Fruit fly (Drosophila melanogaster) whole organism, embryonic: ENCODE data around the gene Snm1.

Experiments
- Abd-B ChIP-seq: fragments of 200-800 bp; sonication (Bioruptor generic); optimal IDR thresholded peaks from 2 replicates; lab custom pipeline; 2018; ENCODE audit warnings: missing biosample characterization, mild to moderate bottlenecking, missing genetic modification characterization, moderate library complexity
- CG10274 ChIP-seq: fragments of 200-800 bp; sonication (Bioruptor generic); optimal IDR thresholded peaks from 3 replicates; lab custom pipeline; 2017; ENCODE audit warnings: missing biosample characterization, mild to moderate bottlenecking, missing genetic modification characterization
- CG11398 ChIP-seq: fragments of 200-800 bp; sonication (Bioruptor generic); optimal IDR thresholded peaks from 2 replicates; lab custom pipeline; 2016; ENCODE audit warnings: missing biosample characterization, missing genetic modification characterization
- CG11723 ChIP-seq: fragments of 200-800 bp; sonication (Bioruptor generic); optimal IDR thresholded peaks from 2 replicates; lab custom pipeline; 2017; ENCODE audit warnings: missing biosample characterization, mild to moderate bottlenecking, missing genetic modification characterization
- CG13123 ChIP-seq: fragments of 200-800 bp; sonication (Bioruptor generic); optimal IDR thresholded peaks from 2 replicates; lab custom pipeline; 2016; ENCODE audit warnings: missing biosample characterization, missing genetic modification characterization
- CG17385 ChIP-seq: fragments of 200-800 bp; sonication (Bioruptor generic); optimal IDR thresholded peaks from 3 replicates; lab custom pipeline; 2018; ENCODE audit warnings: missing biosample characterization, mild to moderate bottlenecking, missing genetic modification characterization
- CG1792 ChIP-seq: fragments of 200-800 bp; sonication (Bioruptor generic); optimal IDR thresholded peaks from 2 replicates; lab custom pipeline; 2016; ENCODE audit warnings: missing biosample characterization, missing genetic modification characterization
- CG2116 ChIP-seq: fragments of 200-800 bp; sonication (Bioruptor generic); optimal IDR thresholded peaks from 3 replicates; lab custom pipeline; 2018; ENCODE audit warnings: missing biosample characterization, mild to moderate bottlenecking, missing genetic modification characterization
- CG2120 ChIP-seq: fragments of 200-800 bp; sonication (Bioruptor generic); optimal IDR thresholded peaks from 3 replicates; lab custom pipeline; 2016; ENCODE audit warnings: missing biosample characterization, missing genetic modification characterization
- CG2678 ChIP-seq: fragments of 200-800 bp; sonication (Bioruptor generic); optimal IDR thresholded peaks from 3 replicates; lab custom pipeline; 2019; ENCODE audit warnings: missing biosample characterization, mild to moderate bottlenecking, missing genetic modification characterization, moderate library complexity
- CG31224 ChIP-seq: fragments of 200-800 bp; sonication (Bioruptor generic); IDR thresholded peaks from 2 replicates; pipeline ENCODE4 v1.3.6; 2022; ENCODE audit warnings: missing biosample characterization, missing genetic modification characterization
- CG31388 ChIP-seq: fragments of 200-800 bp; sonication (Bioruptor generic); optimal IDR thresholded peaks from 2 replicates; lab custom pipeline; 2016; ENCODE audit warnings: missing biosample characterization, missing genetic modification characterization
- CG34376 ChIP-seq: fragments of 200-800 bp; sonication (Bioruptor generic); optimal IDR thresholded peaks from 2 replicates; lab custom pipeline; 2018; ENCODE audit warnings: missing biosample characterization, mild to moderate bottlenecking, missing genetic modification characterization
- CG3995 ChIP-seq: fragments of 200-800 bp; sonication (Bioruptor generic); optimal IDR thresholded peaks from 3 replicates; lab custom pipeline; 2016; ENCODE audit warnings: missing biosample characterization, missing genetic modification characterization
- CG4820 ChIP-seq: fragments of 200-800 bp; sonication (Bioruptor generic); optimal IDR thresholded peaks from 3 replicates; lab custom pipeline; 2016; ENCODE audit warnings: missing biosample characterization, missing genetic modification characterization
- CG6272 ChIP-seq: fragments of 200-800 bp; sonication (Bioruptor generic); IDR thresholded peaks from 2 replicates; pipeline ENCODE4 v1.3.6; 2022; ENCODE audit warnings: missing biosample characterization, missing genetic modification characterization
- CG6791 ChIP-seq: fragments of 200-800 bp; sonication (Bioruptor generic); IDR thresholded peaks from 3 replicates; pipeline ENCODE4 v1.3.6; 2022; ENCODE audit warnings: missing biosample characterization, missing genetic modification characterization; ENCODE audit not compliant: partially characterized antibody
- CG7372 ChIP-seq: fragments of 200-800 bp; sonication (Bioruptor generic); IDR thresholded peaks from 2 replicates; pipeline ENCODE4 v1.3.6; 2022; ENCODE audit warnings: missing biosample characterization, missing genetic modification characterization
- CG7839 ChIP-seq: fragments of 200-800 bp; sonication (Bioruptor generic); optimal IDR thresholded peaks from 3 replicates; lab custom pipeline; 2018; ENCODE audit warnings: missing biosample characterization, mild to moderate bottlenecking, missing genetic modification characterization, moderate library complexity
- CG7963 ChIP-seq: fragments of 200-800 bp; sonication (Bioruptor generic); IDR thresholded peaks from 3 replicates; pipeline ENCODE4 v1.3.6; 2022; ENCODE audit warnings: missing biosample characterization, missing genetic modification characterization; ENCODE audit not compliant: partially characterized antibody
- CG8359 ChIP-seq: fragments of 200-800 bp; sonication (Bioruptor generic); optimal IDR thresholded peaks from 2 replicates; lab custom pipeline; 2017; ENCODE audit warnings: missing biosample characterization, mild to moderate bottlenecking, missing genetic modification characterization, borderline replicate concordance
- CG9437 ChIP-seq: fragments of 200-800 bp; sonication (Bioruptor generic); optimal IDR thresholded peaks from 2 replicates; lab custom pipeline; 2018; ENCODE audit warnings: missing biosample characterization, mild to moderate bottlenecking, missing genetic modification characterization
- Eip74EF ChIP-seq, 2 experiments: fragments of 200-800 bp in 1 of 2; fragments of >200 bp in 1 of 2; sonication (Bioruptor generic) in 1 of 2; optimal IDR thresholded peaks; 2 replicates each; lab custom pipeline; 2017 to 2019; ENCODE audit warnings: missing biosample characterization in 2 of 2, missing genetic modification characterization in 2 of 2, mild to moderate bottlenecking in 1 of 2, moderate library complexity in 1 of 2
- HmgD ChIP-seq: fragments of 200-800 bp; sonication (Bioruptor generic); optimal IDR thresholded peaks from 3 replicates; lab custom pipeline; 2016; ENCODE audit warnings: missing biosample characterization, missing genetic modification characterization
- Mad ChIP-seq: fragments of 200-800 bp; sonication (Bioruptor generic); optimal IDR thresholded peaks from 2 replicates; lab custom pipeline; 2016; ENCODE audit warnings: missing biosample characterization, missing genetic modification characterization
- Sox102F ChIP-seq: fragments of 200-800 bp; sonication (Bioruptor generic); optimal IDR thresholded peaks from 2 replicates; lab custom pipeline; 2018; ENCODE audit warnings: missing biosample characterization, mild to moderate bottlenecking, missing genetic modification characterization, moderate library complexity
- Tbp ChIP-seq: fragments of >200 bp; optimal IDR thresholded peaks from 2 replicates; lab custom pipeline; 2018; ENCODE audit warnings: missing biosample characterization, missing genetic modification characterization
- Usf ChIP-seq: fragments of 200-800 bp; sonication (Bioruptor generic); optimal IDR thresholded peaks from 2 replicates; lab custom pipeline; 2017; ENCODE audit warnings: missing genotype, missing biosample characterization, missing genetic modification characterization
- ab ChIP-seq: fragments of 200-800 bp; sonication (Bioruptor generic); optimal IDR thresholded peaks from 2 replicates; lab custom pipeline; 2016; ENCODE audit warnings: missing biosample characterization, missing genetic modification characterization
- ase ChIP-seq: fragments of 200-800 bp; sonication (Bioruptor generic); IDR thresholded peaks from 3 replicates; pipeline ENCODE4 v1.3.6; 2022; ENCODE audit warnings: missing biosample characterization, missing genetic modification characterization
- cad ChIP-seq: fragments of >200 bp; optimal IDR thresholded peaks from 2 replicates; lab custom pipeline; 2017; ENCODE audit warnings: missing biosample characterization, missing genetic modification characterization
- cas ChIP-seq: fragments of 200-800 bp; sonication (Bioruptor generic); IDR thresholded peaks from 2 replicates; pipeline ENCODE4 v1.3.6; 2022; ENCODE audit warnings: missing biosample characterization, missing genetic modification characterization
- cato ChIP-seq: fragments of 200-800 bp; sonication (Bioruptor generic); optimal IDR thresholded peaks from 2 replicates; lab custom pipeline; 2016; ENCODE audit warnings: missing biosample characterization, missing genetic modification characterization, borderline replicate concordance
- danr ChIP-seq: fragments of 200-800 bp; sonication (Bioruptor generic); IDR thresholded peaks from 2 replicates; pipeline ENCODE4 v1.3.6; 2022; ENCODE audit warnings: missing biosample characterization, missing genetic modification characterization
- eve ChIP-seq, 2 experiments: fragments of >200 bp; optimal IDR thresholded peaks; 2 replicates each; lab custom pipeline; 2017; ENCODE audit warnings: missing biosample characterization in 2 of 2, missing genetic modification characterization in 2 of 2
- gcm ChIP-seq: fragments of 200-800 bp; sonication (Bioruptor generic); optimal IDR thresholded peaks from 2 replicates; lab custom pipeline; 2019; ENCODE audit warnings: missing biosample characterization, mild to moderate bottlenecking, missing genetic modification characterization, moderate library complexity
- gsb-n ChIP-seq: fragments of 200-800 bp; sonication (Bioruptor generic); optimal IDR thresholded peaks from 3 replicates; lab custom pipeline; 2018; ENCODE audit warnings: missing biosample characterization, mild to moderate bottlenecking, missing genetic modification characterization
- ind ChIP-seq: fragments of 200-800 bp; sonication (Bioruptor generic); optimal IDR thresholded peaks from 3 replicates; lab custom pipeline; 2016; ENCODE audit warnings: missing biosample characterization, missing genetic modification characterization
- kay ChIP-seq: fragments of 200-800 bp; sonication (Bioruptor generic); optimal IDR thresholded peaks from 2 replicates; lab custom pipeline; 2016; ENCODE audit warnings: missing biosample characterization, missing genetic modification characterization
- kni ChIP-seq: fragments of 200-800 bp; sonication (Bioruptor generic); optimal IDR thresholded peaks from 3 replicates; lab custom pipeline; 2017; ENCODE audit warnings: mild to moderate bottlenecking, missing biosample characterization, missing genetic modification reagents, missing genetic modification characterization
- mld ChIP-seq: fragments of 200-800 bp; sonication (Bioruptor generic); IDR thresholded peaks from 3 replicates; pipeline ENCODE4 v1.3.6; 2022; ENCODE audit warnings: missing biosample characterization, missing genetic modification characterization; ENCODE audit not compliant: partially characterized antibody
- pb ChIP-seq: fragments of 200-800 bp; sonication (Bioruptor generic); optimal IDR thresholded peaks from 3 replicates; lab custom pipeline; 2016; ENCODE audit warnings: missing biosample characterization, missing genetic modification characterization
- peb ChIP-seq: fragments of 200-800 bp; sonication (Bioruptor generic); IDR thresholded peaks from 2 replicates; pipeline ENCODE4 v1.3.6; 2022; ENCODE audit warnings: missing biosample characterization, missing genetic modification characterization
- pros ChIP-seq: fragments of 200-800 bp; sonication (Bioruptor generic); optimal IDR thresholded peaks from 3 replicates; lab custom pipeline; 2019; ENCODE audit warnings: missing biosample characterization, mild to moderate bottlenecking, missing genetic modification characterization, moderate library complexity
- salm ChIP-seq: fragments of 200-800 bp; sonication (Bioruptor generic); optimal IDR thresholded peaks from 2 replicates; lab custom pipeline; 2018; ENCODE audit warnings: missing biosample characterization, mild to moderate bottlenecking, missing genetic modification characterization
- sc ChIP-seq, 3 experiments: fragments of >200 bp in 2 of 3; fragments of 200-800 bp in 1 of 3; sonication (Bioruptor generic) in 1 of 3; optimal IDR thresholded peaks; 2 replicates in 2 of 3; 3 replicates in 1 of 3; lab custom pipeline; 2017; ENCODE audit warnings: mild to moderate bottlenecking in 1 of 3, missing biosample characterization in 1 of 3, missing genetic modification characterization in 1 of 3, missing genetic modification reagents in 1 of 3
- schlank ChIP-seq: fragments of 200-800 bp; sonication (Bioruptor generic); optimal IDR thresholded peaks from 2 replicates; lab custom pipeline; 2018; ENCODE audit warnings: missing biosample characterization, mild to moderate bottlenecking, missing genetic modification characterization
- sens ChIP-seq: fragments of 200-800 bp; sonication (Bioruptor generic); peaks from one replicate; lab custom pipeline; 2016; ENCODE audit warnings: missing biosample characterization, missing genetic modification characterization
- toy ChIP-seq: fragments of 200-800 bp; sonication (Bioruptor generic); IDR thresholded peaks from 2 replicates; pipeline ENCODE4 v1.3.6; 2022; ENCODE audit warnings: missing biosample characterization, missing genetic modification characterization
- vfl ChIP-seq: fragments of 200-800 bp; sonication (Bioruptor generic); optimal IDR thresholded peaks from 2 replicates; lab custom pipeline; 2016; ENCODE audit warnings: missing biosample characterization, missing genetic modification characterization
- wek ChIP-seq: fragments of 200-800 bp; sonication (Bioruptor generic); optimal IDR thresholded peaks from 3 replicates; lab custom pipeline; 2018; ENCODE audit warnings: missing biosample characterization, mild to moderate bottlenecking, missing genetic modification characterization, moderate library complexity

Gene Snm1

DNA sequence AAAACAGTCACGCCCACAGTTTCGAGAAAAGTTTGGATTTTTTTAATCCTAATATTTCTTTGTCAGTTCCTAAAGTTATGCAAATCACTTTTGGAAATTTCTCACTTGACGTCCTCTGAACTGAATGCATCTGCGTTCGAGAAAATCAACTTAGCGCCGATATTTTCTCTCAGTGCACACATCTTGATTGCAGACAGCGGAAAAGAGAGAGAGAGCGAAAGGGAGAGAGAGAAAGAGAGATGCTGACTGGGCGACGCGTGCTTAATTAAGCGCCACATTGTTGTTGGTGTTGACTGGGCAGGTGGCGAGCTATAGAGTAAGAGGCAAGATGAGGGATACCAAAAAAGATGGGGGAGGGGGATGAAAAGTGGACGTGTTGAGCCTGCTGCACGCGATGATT is 36.3 kb upstream of the Snm1 start (continued):
- TF ChIP-seq Usf (GFP tag; lab: Kevin White, UChicago) (no peak), ab (GFP tag; lab: Kevin White, UChicago) (no peak), kay (GFP tag; lab: Kevin White, UChicago) (no peak), salm (tag; lab: Kevin White, UChicago) (peak; percentile 6), pb (GFP tag; lab: Kevin White, UChicago) (peak; percentile 36), Abd-B (peak; percentile 20), CG2678 (tag; lab: Kevin White, UChicago) (peak; percentile 60), CG3995 (GFP tag; lab: Kevin White, UChicago) (no peak), CG9437 (peak; percentile 48), CG2116 (GFP tag; lab: Kevin White, UChicago) (no peak), CG11723 (peak; percentile 27), Mad (GFP tag; lab: Kevin White, UChicago) (peak; percentile 50), cato (GFP tag; lab: Kevin White, UChicago) (no peak), Tbp (GFP tag; lab: Kevin White, UChicago) (no peak), kni (GFP tag; lab: Kevin White, UChicago) (no peak), CG8359 (GFP tag; lab: Kevin White, UChicago) (peak; percentile 15), ase (GFP tag; lab: Robert Waterston, UW) (peak; percentile 55; the same call in 1 of the 3 replicates), sens (GFP tag; lab: Kevin White, UChicago) (peak; percentile 87), wek (GFP tag; lab: Kevin White, UChicago) (no peak), Sox102F (GFP tag; lab: Kevin White, UChicago) (peak; percentile 67), toy (GFP tag; lab: Robert Waterston, UW) (no peak), CG2120 (GFP tag; lab: Kevin White, UChicago) (peak; percentile 36), CG1792 (GFP tag; lab: Kevin White, UChicago) (peak; percentile 9), ind (GFP tag; lab: Kevin White, UChicago) (peak; percentile 61), pros (GFP tag; lab: Kevin White, UChicago) (no peak), cas (GFP tag; lab: Robert Waterston, UW) (no peak), CG17385 (GFP tag; lab: Kevin White, UChicago) (peak; percentile 28), CG13123 (no peak), gsb-n (tag; lab: Kevin White, UChicago) (peak; percentile 48), CG10274 (GFP tag; lab: Kevin White, UChicago) (no peak), eve (GFP tag; optimal IDR thresholded peaks at IDR 0.05; lab: Kevin White, UChicago) (no peak), CG7839 (peak; percentile 55), danr (GFP tag; lab: Robert Waterston, UW) (no peak), CG34376 (GFP tag; lab: Kevin White, UChicago) (no peak), gcm (peak; percentile 14), CG7372 (GFP tag; lab: Robert Waterston, UW) (0 out of 2 replicates have a peak, but pooled peaks have one; percentile 33), CG31224 (GFP tag; lab: Robert Waterston, UW) (no peak), Eip74EF (GFP tag; optimal IDR thresholded peaks at IDR 0.05; lab: Kevin White, UChicago) (peak in 1 of 2 experiments; percentile 23), vfl (GFP tag; lab: Kevin White, UChicago) (peak; percentile 20), cad (GFP tag; lab: Kevin White, UChicago) (no peak), CG31388 (GFP tag; lab: Kevin White, UChicago) (no peak), sc (optimal IDR thresholded peaks at IDR 0.05; lab: Kevin White, UChicago) (no peak), sc (GFP tag; optimal IDR thresholded peaks at IDR 0.05; lab: Kevin White, UChicago) (peak; percentile 20), CG6272 (GFP tag; lab: Robert Waterston, UW) (no peak), schlank (no peak), HmgD (GFP tag; lab: Kevin White, UChicago) (no peak), peb (GFP tag; lab: Robert Waterston, UW) (no peak), mld (GFP tag; lab: Robert Waterston, UW) (no peak), CG7963 (GFP tag; lab: Robert Waterston, UW) (no peak), CG6791 (no peak), CG11398 (GFP tag; lab: Kevin White, UChicago) (peak; percentile 45), CG4820 (peak; percentile 20)
